Worm (Caenorhabditis elegans): ENCODE results near the gene F36H5.10.

DNA sequence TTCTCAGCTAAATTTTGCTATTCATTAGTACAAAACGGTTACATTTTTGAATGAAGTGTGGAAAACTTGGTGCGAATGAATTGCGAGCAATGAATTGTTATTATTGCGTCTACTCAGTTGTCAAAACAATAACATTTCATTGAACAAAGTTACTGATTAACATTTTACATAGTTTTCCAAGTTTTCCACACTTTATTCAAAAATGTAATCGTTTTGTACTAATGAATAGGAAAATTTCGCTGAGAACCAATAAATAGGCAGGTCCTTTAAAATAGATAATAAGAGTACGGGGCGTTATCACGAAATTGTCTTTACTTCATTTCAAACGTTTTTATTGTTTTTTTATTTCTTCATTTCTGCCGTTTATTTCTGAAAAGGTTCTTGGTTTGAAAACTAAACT lies 25.3 kb downstream of the F36H5.10 start, which contains the start of gene math-4:
- TF ChIP-seq him-1 (tag; optimal IDR thresholded peaks at IDR 0.05) (no peak), W03F9.2 (tag; optimal IDR thresholded peaks at IDR 0.05) (no peak), dao-5 (tag; optimal IDR thresholded peaks at IDR 0.05) (no peak)

Measured in whole organism, L4/young adult.